Fruit fly (Drosophila melanogaster): Measurements from ENCODE around the gene CG42681.
"Not testable (repeated sequence)": the region's sequence is repeated elsewhere in the genome, so short reads cannot be mapped to it uniquely, and the experiment has no call there.

DNA sequence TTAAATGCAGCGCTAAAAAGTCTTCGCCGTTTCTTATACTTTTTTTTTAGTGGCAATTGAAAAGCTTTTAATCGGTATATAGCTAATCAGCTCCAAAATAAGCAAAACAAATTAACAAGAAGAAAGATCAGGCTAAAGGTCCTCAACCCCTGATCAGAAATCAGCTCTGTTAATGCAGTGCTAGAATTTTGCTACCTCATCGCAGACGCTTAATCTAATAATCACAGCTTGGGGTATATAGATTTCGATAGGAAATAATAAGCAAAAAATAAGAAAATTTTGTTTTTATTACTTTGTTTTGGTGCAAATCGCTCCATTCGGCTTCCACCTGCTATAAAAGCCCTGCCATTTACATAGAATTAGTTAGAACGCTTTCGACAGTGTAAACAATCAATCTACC lies 1.3 kb upstream of the CG42681 start, which contains the start of gene CG34166:
- not testable (repeated sequence) for TF ChIP-seq psq, insv, Myc, Sin3A, h (optimal IDR thresholded peaks at IDR 0.05)
